Fruit fly (Drosophila melanogaster): Measurements from ENCODE around the gene sv.

dm6 chr4:1123769-1124493 lies 35.3 kb downstream of the sv start, which contains the start of gene Arf4:
- no peak for TF ChIP-seq EcR (GFP tag; optimal IDR thresholded peaks at IDR 0.05)
- no peak for TF ChIP-seq CG15710 (tag; optimal IDR thresholded peaks at IDR 0.05)
- no peak for TF ChIP-seq CG12605 (GFP tag; IDR thresholded peaks at IDR 0.05)
- TF ChIP-seq gl (tag; optimal IDR thresholded peaks at IDR 0.05), result no peak
